Worm (Caenorhabditis elegans) whole organism, L4 larva: Measurements from ENCODE around the gene emg-1.

Experiments
- F10B5.3 ChIP-seq: sonication (generic microtip); optimal IDR thresholded peaks from 2 replicates; lab custom pipeline; 2016; ENCODE audit warnings: mild to moderate bottlenecking, missing genetic modification characterization, missing compliant biosample characterization
- F26F4.8 ChIP-seq: fragments of 200-800 bp; sonication (Bioruptor generic); conservative IDR thresholded peaks from 2 replicates; pipeline ENCODE4 v1.3.6; 2022; ENCODE audit warnings: missing genetic modification characterization, missing compliant biosample characterization
- F37D6.2 ChIP-seq: sonication (generic microtip); optimal IDR thresholded peaks from 2 replicates; lab custom pipeline; 2016; ENCODE audit warnings: mild to moderate bottlenecking, missing genetic modification characterization, missing compliant biosample characterization
- F49E8.2 ChIP-seq: sonication (generic microtip); optimal IDR thresholded peaks from 2 replicates; lab custom pipeline; 2016; ENCODE audit warnings: missing compliant biosample characterization, mild to moderate bottlenecking, missing genetic modification characterization, borderline replicate concordance
- R02D3.7 ChIP-seq: fragments of 150-350 bp; sonication (generic microtip); optimal IDR thresholded peaks from 3 replicates; lab custom pipeline; 2014; ENCODE audit warnings: missing biosample characterization, missing genetic modification characterization
- Y48G9A.11 ChIP-seq: fragments of 200-800 bp; sonication (Bioruptor generic); IDR thresholded peaks from 2 replicates; pipeline ENCODE4 v1.3.6; 2022; ENCODE audit warnings: missing genetic modification reagents, missing genetic modification characterization, missing compliant biosample characterization
- Y5F2A.4 ChIP-seq: fragments of 200-800 bp; sonication (Bioruptor generic); optimal IDR thresholded peaks from 2 replicates; lab custom pipeline; 2018; ENCODE audit warnings: mild to moderate bottlenecking, missing genetic modification characterization, missing compliant biosample characterization
- Y75B8A.6 ChIP-seq: fragments of 200-800 bp; sonication (Bioruptor generic); IDR thresholded peaks from 2 replicates; pipeline ENCODE4 v1.3.6; 2022; ENCODE audit warnings: missing genetic modification reagents, missing genetic modification characterization, missing compliant biosample characterization
- aly-2 ChIP-seq: sonication (generic microtip); optimal IDR thresholded peaks from 2 replicates; lab custom pipeline; 2018; ENCODE audit warnings: missing biosample characterization, missing genetic modification characterization
- arid-1 ChIP-seq: fragments of 200-800 bp; sonication (Bioruptor generic); conservative IDR thresholded peaks from 2 replicates; pipeline ENCODE4 v1.3.6; 2022; ENCODE audit warnings: missing genetic modification reagents, missing genetic modification characterization, missing compliant biosample characterization
- attf-4 ChIP-seq: sonication (generic microtip); optimal IDR thresholded peaks from 3 replicates; lab custom pipeline; 2017; ENCODE audit warnings: missing biosample characterization, missing genetic modification characterization
- ceh-28 ChIP-seq: fragments of 150-350 bp; optimal IDR thresholded peaks from 2 replicates; lab custom pipeline; 2014; ENCODE audit warnings: missing biosample characterization, missing genetic modification reagents, missing genetic modification characterization
- ceh-32 ChIP-seq: sonication (generic microtip); optimal IDR thresholded peaks from 2 replicates; lab custom pipeline; 2016; ENCODE audit warnings: mild to moderate bottlenecking, missing genetic modification characterization, missing compliant biosample characterization; ENCODE audit not compliant: poor library complexity
- ceh-62 ChIP-seq: sonication (generic microtip); optimal IDR thresholded peaks from 2 replicates; lab custom pipeline; 2017; ENCODE audit warnings: missing biosample characterization, missing genetic modification characterization
- ceh-82 ChIP-seq: sonication (generic microtip); optimal IDR thresholded peaks from 2 replicates; lab custom pipeline; 2017; ENCODE audit warnings: missing biosample characterization, missing genetic modification characterization
- ctbp-1 ChIP-seq: fragments of 200-800 bp; sonication (Bioruptor generic); IDR thresholded peaks from 2 replicates; pipeline ENCODE4 v1.3.6; 2022; ENCODE audit warnings: missing genetic modification reagents, missing genetic modification characterization, missing compliant biosample characterization
- daf-12 ChIP-seq: fragments of 150-350 bp; optimal IDR thresholded peaks from 2 replicates; lab custom pipeline; 2014; ENCODE audit warnings: missing biosample characterization, missing genetic modification reagents, missing genetic modification characterization
- dmd-6 ChIP-seq: fragments of 200-800 bp; sonication (Bioruptor generic); IDR thresholded peaks from 2 replicates; pipeline ENCODE4 v1.3.6; 2022; ENCODE audit warnings: missing genetic modification reagents, missing genetic modification characterization, missing compliant biosample characterization
- dmd-8 ChIP-seq: fragments of 200-800 bp; sonication (Bioruptor generic); IDR thresholded peaks from 2 replicates; pipeline ENCODE4 v1.3.6; 2022; ENCODE audit warnings: missing genetic modification characterization, missing compliant biosample characterization
- dmd-9 ChIP-seq: fragments of 200-800 bp; sonication (Bioruptor generic); IDR thresholded peaks from 2 replicates; pipeline ENCODE4 v1.3.6; 2022; ENCODE audit warnings: missing genetic modification reagents, missing genetic modification characterization, missing compliant biosample characterization
- dpl-1 ChIP-seq: fragments of 150-350 bp; optimal IDR thresholded peaks from 2 replicates; lab custom pipeline; 2014; ENCODE audit warnings: missing biosample characterization, missing genetic modification reagents, missing genetic modification characterization
- duxl-1 ChIP-seq: sonication (generic microtip); optimal IDR thresholded peaks from 2 replicates; lab custom pipeline; 2016; ENCODE audit warnings: mild to moderate bottlenecking, missing genetic modification characterization, moderate library complexity, missing compliant biosample characterization; ENCODE audit not compliant: poor library complexity
- dve-1 ChIP-seq: sonication (generic microtip); optimal IDR thresholded peaks from 2 replicates; lab custom pipeline; 2017; ENCODE audit warnings: antibody characterized with exemption, mild to moderate bottlenecking, missing genetic modification characterization, missing compliant biosample characterization; ENCODE audit not compliant: insufficient read depth
- egl-43 ChIP-seq: fragments of 200-800 bp; sonication (Bioruptor generic); IDR thresholded peaks from 2 replicates; pipeline ENCODE4 v1.3.6; 2022; ENCODE audit warnings: missing genetic modification reagents, missing genetic modification characterization, missing compliant biosample characterization
- fkh-10 ChIP-seq: fragments of 150-350 bp; optimal IDR thresholded peaks from 2 replicates; lab custom pipeline; 2014; ENCODE audit warnings: missing biosample characterization, missing genetic modification reagents, missing genetic modification characterization
- gei-8 ChIP-seq: fragments of 200-800 bp; sonication (Bioruptor generic); optimal IDR thresholded peaks from 2 replicates; lab custom pipeline; 2018; ENCODE audit warnings: mild to moderate bottlenecking, missing genetic modification characterization, missing compliant biosample characterization
- hif-1 ChIP-seq, 2 experiments: sonication (generic microtip); optimal IDR thresholded peaks; 2 replicates each; lab custom pipeline; 2016 to 2017; ENCODE audit warnings: missing compliant biosample characterization in 2 of 2, missing genetic modification characterization in 2 of 2, missing genetic modification reagents in 2 of 2, missing genotype in 2 of 2, mild to moderate bottlenecking in 1 of 2
- jun-1 ChIP-seq: fragments of 150-350 bp; optimal IDR thresholded peaks from 2 replicates; lab custom pipeline; 2014; ENCODE audit warnings: missing biosample characterization, missing genetic modification reagents, missing genetic modification characterization
- lim-7 ChIP-seq: fragments of 200-800 bp; sonication (Bioruptor generic); IDR thresholded peaks from 2 replicates; pipeline ENCODE4 v1.3.6; 2022; ENCODE audit warnings: missing genetic modification characterization, missing compliant biosample characterization
- lin-1 ChIP-seq: fragments of 200-800 bp; sonication (Bioruptor generic); IDR thresholded peaks from 2 replicates; pipeline ENCODE4 v1.3.6; 2022; ENCODE audit warnings: missing genetic modification reagents, missing genetic modification characterization, missing compliant biosample characterization
- lin-15B ChIP-seq: fragments of 150-350 bp; sonication (generic microtip); optimal IDR thresholded peaks from 3 replicates; lab custom pipeline; 2014; ENCODE audit warnings: missing biosample characterization, missing genetic modification characterization
- lin-29 ChIP-seq: fragments of 200-800 bp; sonication (Bioruptor generic); IDR thresholded peaks from 2 replicates; pipeline ENCODE4 v1.3.6; 2022; ENCODE audit warnings: missing genetic modification reagents, missing genetic modification characterization, missing compliant biosample characterization
- lin-39 ChIP-seq: fragments of 150-350 bp; optimal IDR thresholded peaks from 2 replicates; lab custom pipeline; 2014; ENCODE audit warnings: missing biosample characterization, missing genetic modification reagents, missing genetic modification characterization
- madf-5 ChIP-seq, 2 experiments: fragments of 200-800 bp; sonication (Bioruptor generic); IDR thresholded peaks; 2 replicates each; pipeline ENCODE4 v1.3.6; 2022; ENCODE audit warnings: missing compliant biosample characterization in 2 of 2, missing genetic modification characterization in 2 of 2
- mxl-2 ChIP-seq: fragments of 200-800 bp; sonication (Bioruptor generic); conservative IDR thresholded peaks from 2 replicates; pipeline ENCODE4 v1.3.6; 2022; ENCODE audit warnings: missing genetic modification reagents, missing genetic modification characterization, missing compliant biosample characterization
- nhr-102 ChIP-seq: sonication (generic microtip); optimal IDR thresholded peaks from 2 replicates; lab custom pipeline; 2016; ENCODE audit warnings: mild to moderate bottlenecking, missing genetic modification characterization, moderate library complexity, missing compliant biosample characterization
- nhr-111 ChIP-seq: fragments of 200-800 bp; sonication (Bioruptor generic); optimal IDR thresholded peaks from 2 replicates; lab custom pipeline; 2018; ENCODE audit warnings: mild to moderate bottlenecking, missing genetic modification characterization, missing compliant biosample characterization
- nhr-237 ChIP-seq: sonication (generic microtip); optimal IDR thresholded peaks from 2 replicates; lab custom pipeline; 2017; ENCODE audit warnings: missing biosample characterization, missing genetic modification characterization
- nhr-28 ChIP-seq: fragments of 150-350 bp; optimal IDR thresholded peaks from 2 replicates; lab custom pipeline; 2014; ENCODE audit warnings: missing biosample characterization, missing genetic modification characterization
- nhr-41 ChIP-seq: fragments of 200-800 bp; sonication (Bioruptor generic); IDR thresholded peaks from 2 replicates; pipeline ENCODE4 v1.3.6; 2022; ENCODE audit warnings: missing genetic modification reagents, missing genetic modification characterization, missing compliant biosample characterization
- nhr-42 ChIP-seq: fragments of 200-800 bp; sonication (Bioruptor generic); IDR thresholded peaks from 2 replicates; pipeline ENCODE4 v1.3.6; 2022; ENCODE audit warnings: missing genetic modification characterization, missing compliant biosample characterization
- nhr-48 ChIP-seq: sonication (generic microtip); optimal IDR thresholded peaks from 2 replicates; lab custom pipeline; 2016; ENCODE audit warnings: mild to moderate bottlenecking, missing genetic modification characterization, missing compliant biosample characterization
- nhr-6 ChIP-seq: fragments of 150-350 bp; optimal IDR thresholded peaks from 2 replicates; lab custom pipeline; 2014; ENCODE audit warnings: missing biosample characterization, missing genetic modification characterization
- set-16 ChIP-seq: fragments of 200-800 bp; sonication (Bioruptor generic); IDR thresholded peaks from 2 replicates; pipeline ENCODE4 v1.3.6; 2022; ENCODE audit warnings: missing genetic modification reagents, missing genetic modification characterization, missing compliant biosample characterization
- skn-1 ChIP-seq: fragments of 150-350 bp; optimal IDR thresholded peaks from 2 replicates; lab custom pipeline; 2014; ENCODE audit warnings: missing biosample characterization, missing genetic modification characterization
- snpc-1.2 ChIP-seq: fragments of 200-800 bp; sonication (Bioruptor generic); IDR thresholded peaks from 2 replicates; pipeline ENCODE4 v1.3.6; 2022; ENCODE audit warnings: missing genetic modification reagents, missing genetic modification characterization, missing compliant biosample characterization
- spr-3 ChIP-seq: fragments of 200-800 bp; sonication (Bioruptor generic); optimal IDR thresholded peaks from 2 replicates; lab custom pipeline; 2018; ENCODE audit warnings: mild to moderate bottlenecking, missing genetic modification characterization, missing compliant biosample characterization
- tag-97 ChIP-seq: fragments of 200-800 bp; sonication (Bioruptor generic); IDR thresholded peaks from 2 replicates; pipeline ENCODE4 v1.3.6; 2022; ENCODE audit warnings: missing genetic modification characterization, missing compliant biosample characterization
- unc-39 ChIP-seq: sonication (generic microtip); optimal IDR thresholded peaks from 2 replicates; lab custom pipeline; 2017; ENCODE audit warnings: missing biosample characterization, missing genetic modification characterization
- vab-7 ChIP-seq: fragments of 200-800 bp; sonication (Bioruptor generic); IDR thresholded peaks from 2 replicates; pipeline ENCODE4 v1.3.6; 2022; ENCODE audit warnings: missing genetic modification reagents, missing genetic modification characterization, missing compliant biosample characterization
- zfp-2 ChIP-seq: sonication (generic microtip); optimal IDR thresholded peaks from 2 replicates; lab custom pipeline; 2016; ENCODE audit warnings: mild to moderate bottlenecking, missing genetic modification characterization, missing compliant biosample characterization
- zfp-3 ChIP-seq: fragments of 200-800 bp; sonication (Bioruptor generic); conservative IDR thresholded peaks from 2 replicates; pipeline ENCODE4 v1.3.6; 2022; ENCODE audit warnings: missing genetic modification reagents, missing genetic modification characterization, missing compliant biosample characterization
- zip-2 ChIP-seq: fragments of 150-350 bp; optimal IDR thresholded peaks from 2 replicates; lab custom pipeline; 2014; ENCODE audit warnings: missing biosample characterization, missing genetic modification characterization

emg-1 gene

DNA sequence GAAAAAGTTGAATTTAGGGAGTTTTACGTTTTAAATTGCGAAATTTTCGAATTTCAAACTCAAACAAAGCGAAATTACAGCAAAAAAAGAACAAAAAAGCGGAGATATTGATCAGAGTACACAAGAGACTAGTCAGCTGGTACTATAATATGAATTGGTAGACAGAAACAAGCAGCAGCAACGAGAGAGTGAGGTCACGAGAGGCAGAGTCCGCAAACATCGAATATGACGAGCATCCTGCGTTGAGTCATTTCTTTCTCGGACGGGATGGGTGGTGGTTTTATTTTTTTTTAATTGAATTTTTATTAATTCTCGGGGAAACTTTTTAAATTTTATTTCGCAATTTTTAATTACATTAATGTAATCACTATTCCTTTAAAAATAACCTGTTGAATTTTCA is 49.6 kb upstream of the emg-1 start (continued):
- TF ChIP-seq ceh-28 (tag; lab: Kevin White, UChicago) (no peak), zfp-3 (GFP tag; lab: Robert Waterston, UW) (no peak), ceh-62 (tag; lab: Kevin White, UChicago) (no peak), jun-1 (tag; lab: Kevin White, UChicago) (no peak), F37D6.2 (tag; lab: Kevin White, UChicago) (no peak), skn-1 (tag; lab: Kevin White, UChicago) (no peak), Y48G9A.11 (GFP tag; lab: Robert Waterston, UW) (no peak), fkh-10 (GFP tag; lab: Kevin White, UChicago) (no peak), duxl-1 (tag; lab: Kevin White, UChicago) (peak; percentile 31), vab-7 (no peak), snpc-1.2 (GFP tag; lab: Robert Waterston, UW) (no peak), egl-43 (GFP tag; lab: Robert Waterston, UW) (no peak), ceh-32 (no peak), lin-39 (tag; lab: Kevin White, UChicago) (no peak), ctbp-1 (GFP tag; lab: Robert Waterston, UW) (no peak), hif-1 (tag; optimal IDR thresholded peaks at IDR 0.05; lab: Kevin White, UChicago) (peak in 1 of 2 experiments; percentile 44), tag-97 (GFP tag; lab: Robert Waterston, UW) (no peak), nhr-237 (tag; lab: Kevin White, UChicago) (no peak), R02D3.7 (no peak), nhr-28 (tag; lab: Kevin White, UChicago) (peak; percentile 80), Y5F2A.4 (GFP tag; lab: Kevin White, UChicago) (no peak), nhr-42 (GFP tag; lab: Robert Waterston, UW) (no peak), F49E8.2 (tag; lab: Kevin White, UChicago) (no peak), F10B5.3 (tag; lab: Kevin White, UChicago) (no peak), dve-1 (peak; percentile 80), unc-39 (tag; lab: Kevin White, UChicago) (no peak), lin-29 (GFP tag; lab: Robert Waterston, UW) (no peak), nhr-111 (GFP tag; lab: Kevin White, UChicago) (no peak), dmd-9 (GFP tag; lab: Robert Waterston, UW) (no peak), lim-7 (GFP tag; lab: Robert Waterston, UW) (no peak), Y75B8A.6 (GFP tag; lab: Robert Waterston, UW) (no peak), gei-8 (no peak), mxl-2 (GFP tag; lab: Robert Waterston, UW) (no peak), arid-1 (GFP tag; lab: Robert Waterston, UW) (peak; percentile 55; the same call in 1 of the 2 replicates), aly-2 (no peak), nhr-41 (GFP tag; lab: Robert Waterston, UW) (no peak), dmd-6 (GFP tag; lab: Robert Waterston, UW) (peak; percentile 52; the same call in 1 of the 2 replicates), F26F4.8 (no peak), set-16 (no peak), zip-2 (tag; lab: Kevin White, UChicago) (no peak), dpl-1 (GFP tag; lab: Kevin White, UChicago) (peak; percentile 70), attf-4 (tag; lab: Kevin White, UChicago) (no peak), madf-5 (GFP tag; IDR thresholded peaks at IDR 0.05; lab: Robert Waterston, UW) (no peak), nhr-48 (no peak), lin-15B (no peak), spr-3 (GFP tag; lab: Kevin White, UChicago) (no peak), daf-12 (tag; lab: Kevin White, UChicago) (no peak), nhr-102 (tag; lab: Kevin White, UChicago) (no peak), lin-1 (no peak), nhr-6 (tag; lab: Kevin White, UChicago) (peak; percentile 84), dmd-8 (GFP tag; lab: Robert Waterston, UW) (no peak), zfp-2 (no peak), ceh-82 (tag; lab: Kevin White, UChicago) (no peak)
